Fruit fly (Drosophila melanogaster) whole organism, embryonic: ENCODE data around the gene UbcE2H.

ENCODE experiments used
- Ada2b ChIP-seq: fragments of 200-800 bp; sonication (Bioruptor generic); IDR thresholded peaks from 2 replicates; pipeline ENCODE4 v1.3.6; 2022; ENCODE audit warnings: missing biosample characterization, missing genetic modification characterization
- Antp ChIP-seq: fragments of 200-800 bp; sonication (Bioruptor generic); optimal IDR thresholded peaks from 3 replicates; lab custom pipeline; 2016; ENCODE audit warnings: missing biosample characterization, missing genetic modification characterization
- CG10431 ChIP-seq: fragments of 200-800 bp; sonication (Bioruptor generic); optimal IDR thresholded peaks from 3 replicates; lab custom pipeline; 2018; ENCODE audit warnings: missing biosample characterization, mild to moderate bottlenecking, missing genetic modification characterization
- CG11247 ChIP-seq: fragments of 200-800 bp; sonication (Bioruptor generic); IDR thresholded peaks from 2 replicates; pipeline ENCODE4 v1.3.6; 2022; ENCODE audit warnings: missing biosample characterization, missing genetic modification characterization
- CG11456 ChIP-seq: fragments of 200-800 bp; sonication (Bioruptor generic); IDR thresholded peaks from 3 replicates; pipeline ENCODE4 v1.3.6; 2022; ENCODE audit warnings: missing biosample characterization, missing genetic modification characterization
- CG12104 ChIP-seq: fragments of 200-800 bp; sonication (Bioruptor generic); optimal IDR thresholded peaks from 3 replicates; lab custom pipeline; 2016; ENCODE audit warnings: missing biosample characterization, missing genetic modification characterization
- CG12155 ChIP-seq: fragments of 200-800 bp; sonication (Bioruptor generic); optimal IDR thresholded peaks from 3 replicates; lab custom pipeline; 2016; ENCODE audit warnings: missing biosample characterization, missing genetic modification characterization
- CG12236 ChIP-seq: fragments of 200-800 bp; sonication (Bioruptor generic); optimal IDR thresholded peaks from 2 replicates; lab custom pipeline; 2016; ENCODE audit warnings: missing biosample characterization, missing genetic modification characterization
- CG12299 ChIP-seq: fragments of 200-800 bp; sonication (Bioruptor generic); optimal IDR thresholded peaks from 2 replicates; lab custom pipeline; 2018; ENCODE audit warnings: missing biosample characterization, mild to moderate bottlenecking, missing genetic modification characterization
- CG14710 ChIP-seq: fragments of 200-800 bp; sonication (Bioruptor generic); optimal IDR thresholded peaks from 3 replicates; lab custom pipeline; 2019; ENCODE audit warnings: missing biosample characterization, mild to moderate bottlenecking, missing genetic modification characterization, moderate library complexity
- CG15696 ChIP-seq: fragments of 200-800 bp; sonication (Bioruptor generic); optimal IDR thresholded peaks from 2 replicates; lab custom pipeline; 2019; ENCODE audit warnings: missing biosample characterization, mild to moderate bottlenecking, missing genetic modification characterization, moderate library complexity
- CG17186 ChIP-seq: fragments of 200-800 bp; sonication (Bioruptor generic); optimal IDR thresholded peaks from 3 replicates; lab custom pipeline; 2017; ENCODE audit warnings: missing biosample characterization, missing genetic modification reagents, missing genetic modification characterization
- CG17328 ChIP-seq: fragments of 200-800 bp; sonication (Bioruptor generic); IDR thresholded peaks from 2 replicates; pipeline ENCODE4 v1.3.6; 2022; ENCODE audit warnings: missing biosample characterization, missing genetic modification characterization
- CG18011 ChIP-seq: fragments of 200-800 bp; sonication (Bioruptor generic); optimal IDR thresholded peaks from 2 replicates; lab custom pipeline; 2017; ENCODE audit warnings: missing biosample characterization, missing genetic modification characterization, mild to moderate bottlenecking, moderate library complexity, missing genotype
- CG32532 ChIP-seq: fragments of 200-800 bp; sonication (Bioruptor generic); IDR thresholded peaks from 2 replicates; pipeline ENCODE4 v1.3.6; 2022; ENCODE audit warnings: missing biosample characterization, missing genetic modification characterization
- CG32772 ChIP-seq: fragments of 200-800 bp; sonication (Bioruptor generic); IDR thresholded peaks from 2 replicates; pipeline ENCODE4 v1.3.6; 2022; ENCODE audit warnings: missing biosample characterization, missing genetic modification characterization
- CG42726 ChIP-seq: fragments of 200-800 bp; sonication (Bioruptor generic); IDR thresholded peaks from 2 replicates; pipeline ENCODE4 v1.3.6; 2022; ENCODE audit warnings: missing biosample characterization, missing genetic modification characterization; ENCODE audit not compliant: partially characterized antibody
- CG7745 ChIP-seq: fragments of 200-800 bp; sonication (Bioruptor generic); optimal IDR thresholded peaks from 2 replicates; lab custom pipeline; 2018; ENCODE audit warnings: missing biosample characterization, mild to moderate bottlenecking, missing genetic modification characterization, moderate library complexity
- CG7839 ChIP-seq: fragments of 200-800 bp; sonication (Bioruptor generic); optimal IDR thresholded peaks from 3 replicates; lab custom pipeline; 2018; ENCODE audit warnings: missing biosample characterization, mild to moderate bottlenecking, missing genetic modification characterization, moderate library complexity
- CG8089 ChIP-seq: fragments of 200-800 bp; sonication (Bioruptor generic); optimal IDR thresholded peaks from 3 replicates; lab custom pipeline; 2016; ENCODE audit warnings: missing biosample characterization, missing genetic modification characterization
- CG9797 ChIP-seq: fragments of 200-800 bp; sonication (Bioruptor generic); optimal IDR thresholded peaks from 3 replicates; lab custom pipeline; 2018; ENCODE audit warnings: missing biosample characterization, mild to moderate bottlenecking, missing genetic modification characterization
- CG9876 ChIP-seq: fragments of 200-800 bp; sonication (Bioruptor generic); optimal IDR thresholded peaks from 2 replicates; lab custom pipeline; 2016; ENCODE audit warnings: missing biosample characterization, missing genetic modification characterization
- Chrac-16 ChIP-seq: fragments of 200-800 bp; sonication (Bioruptor generic); optimal IDR thresholded peaks from 3 replicates; lab custom pipeline; 2016; ENCODE audit warnings: missing biosample characterization, missing genetic modification characterization
- Dip3 ChIP-seq: fragments of 200-800 bp; sonication (Bioruptor generic); optimal IDR thresholded peaks from 3 replicates; lab custom pipeline; 2016; ENCODE audit warnings: missing biosample characterization, missing genetic modification characterization
- HLH3B ChIP-seq: fragments of 200-800 bp; sonication (Bioruptor generic); IDR thresholded peaks from 2 replicates; pipeline ENCODE4 v1.3.6; 2022; ENCODE audit warnings: missing biosample characterization, missing genetic modification characterization
- NC2β ChIP-seq: fragments of 200-800 bp; sonication (Bioruptor generic); optimal IDR thresholded peaks from 2 replicates; lab custom pipeline; 2016; ENCODE audit warnings: missing biosample characterization, missing genetic modification characterization
- Poxn ChIP-seq: fragments of 200-800 bp; sonication (Bioruptor generic); IDR thresholded peaks from 2 replicates; pipeline ENCODE4 v1.3.6; 2022; ENCODE audit warnings: missing biosample characterization, missing genetic modification characterization
- Rfx ChIP-seq: fragments of 200-800 bp; sonication (Bioruptor generic); IDR thresholded peaks from 2 replicates; pipeline ENCODE4 v1.3.6; 2022; ENCODE audit warnings: missing biosample characterization, missing genetic modification characterization
- Sox100B ChIP-seq: fragments of 200-800 bp; sonication (Bioruptor generic); optimal IDR thresholded peaks from 3 replicates; lab custom pipeline; 2018; ENCODE audit warnings: missing biosample characterization, mild to moderate bottlenecking, missing genetic modification characterization
- Taf1 ChIP-seq: fragments of 200-800 bp; sonication (Bioruptor generic); IDR thresholded peaks from 2 replicates; pipeline ENCODE4 v1.3.6; 2022; ENCODE audit warnings: missing biosample characterization, missing genetic modification characterization
- Xrp1 ChIP-seq: fragments of 200-800 bp; sonication (Bioruptor generic); IDR thresholded peaks from 2 replicates; pipeline ENCODE4 v1.3.6; 2022; ENCODE audit warnings: missing biosample characterization, missing genetic modification characterization
- al ChIP-seq: fragments of 200-800 bp; sonication (Bioruptor generic); IDR thresholded peaks from 2 replicates; pipeline ENCODE4 v1.3.6; 2022; ENCODE audit warnings: missing biosample characterization, missing genetic modification characterization
- amos ChIP-seq: fragments of 200-800 bp; sonication (Bioruptor generic); IDR thresholded peaks from 2 replicates; pipeline ENCODE4 v1.3.6; 2022; ENCODE audit warnings: missing biosample characterization, missing genetic modification characterization; ENCODE audit not compliant: partially characterized antibody
- chif ChIP-seq, 2 experiments: fragments of 200-800 bp; sonication (Bioruptor generic); optimal IDR thresholded peaks; 3 replicates each; lab custom pipeline; 2016; ENCODE audit warnings: missing biosample characterization in 2 of 2, missing genetic modification characterization in 2 of 2
- da ChIP-seq: fragments of 200-800 bp; sonication (Bioruptor generic); optimal IDR thresholded peaks from 2 replicates; lab custom pipeline; 2016; ENCODE audit warnings: missing biosample characterization, missing genetic modification characterization
- dati ChIP-seq: fragments of 200-800 bp; sonication (Bioruptor generic); IDR thresholded peaks from 2 replicates; pipeline ENCODE4 v1.3.6; 2022; ENCODE audit warnings: missing biosample characterization, missing genetic modification characterization
- ewg ChIP-seq: fragments of 200-800 bp; sonication (Bioruptor generic); optimal IDR thresholded peaks from 3 replicates; lab custom pipeline; 2017; ENCODE audit warnings: mild to moderate bottlenecking, missing biosample characterization, missing genetic modification reagents, missing genetic modification characterization
- fru ChIP-seq: fragments of >200 bp; optimal IDR thresholded peaks from 2 replicates; lab custom pipeline; 2017
- hkb ChIP-seq, 2 experiments: fragments of 200-800 bp in 1 of 2; fragments of >200 bp in 1 of 2; sonication (Bioruptor generic) in 1 of 2; IDR thresholded peaks in 1 of 2; optimal IDR thresholded peaks in 1 of 2; 2 replicates each; pipeline versions ENCODE4 v1.3.6 to Lab custom; 2017 to 2022; ENCODE audit warnings: missing biosample characterization in 1 of 2, missing genetic modification characterization in 1 of 2
- klu ChIP-seq: fragments of 200-800 bp; sonication (Bioruptor generic); IDR thresholded peaks from 2 replicates; pipeline ENCODE4 v1.3.6; 2022; ENCODE audit warnings: missing biosample characterization, missing genetic modification characterization
- lola ChIP-seq, 3 experiments: fragments of >200 bp in 2 of 3; fragments of 200-800 bp in 1 of 3; sonication (Bioruptor generic) in 1 of 3; optimal IDR thresholded peaks; 2 replicates each; lab custom pipeline; 2017 to 2019; ENCODE audit warnings: missing biosample characterization in 3 of 3, missing genetic modification characterization in 3 of 3, mild to moderate bottlenecking in 1 of 3, moderate library complexity in 1 of 3
- lov ChIP-seq, 2 experiments: fragments of 200-800 bp in 1 of 2; fragments of >200 bp in 1 of 2; sonication (Bioruptor generic) in 1 of 2; IDR thresholded peaks in 1 of 2; optimal IDR thresholded peaks in 1 of 2; 2 replicates in 1 of 2; 3 replicates in 1 of 2; pipeline versions ENCODE4 v1.3.6 to Lab custom; 2017 to 2022; ENCODE audit warnings: missing biosample characterization in 1 of 2, missing genetic modification characterization in 1 of 2
- nau ChIP-seq: fragments of 200-800 bp; sonication (Bioruptor generic); optimal IDR thresholded peaks from 3 replicates; lab custom pipeline; 2017; ENCODE audit warnings: missing biosample characterization, mild to moderate bottlenecking, missing genetic modification characterization, missing genetic modification reagents
- oc ChIP-seq: fragments of 200-800 bp; sonication (Bioruptor generic); optimal IDR thresholded peaks from 2 replicates; lab custom pipeline; 2018; ENCODE audit warnings: missing biosample characterization, mild to moderate bottlenecking, missing genetic modification characterization, moderate library complexity
- otp ChIP-seq: fragments of 200-800 bp; sonication (Bioruptor generic); IDR thresholded peaks from 3 replicates; pipeline ENCODE4, ENCODE4 v1.3.6; 2022; ENCODE audit warnings: missing biosample characterization, missing genetic modification characterization
- psq ChIP-seq: fragments of 200-800 bp; sonication (Bioruptor generic); optimal IDR thresholded peaks from 2 replicates; lab custom pipeline; 2017; ENCODE audit warnings: missing biosample characterization, missing genetic modification characterization
- sqz ChIP-seq: fragments of 200-800 bp; sonication (Bioruptor generic); optimal IDR thresholded peaks from 3 replicates; lab custom pipeline; 2018; ENCODE audit warnings: missing biosample characterization, mild to moderate bottlenecking, missing genetic modification characterization
- tll ChIP-seq, 2 experiments: fragments of 200-800 bp in 1 of 2; fragments of >200 bp in 1 of 2; sonication (Bioruptor generic) in 1 of 2; optimal IDR thresholded peaks; 2 replicates each; lab custom pipeline; 2017 to 2019; ENCODE audit warnings: missing biosample characterization in 2 of 2, missing genetic modification characterization in 2 of 2, mild to moderate bottlenecking in 1 of 2, moderate library complexity in 1 of 2
- twi ChIP-seq: fragments of 200-800 bp; optimal IDR thresholded peaks from 2 replicates; lab custom pipeline; 2019; ENCODE audit warnings: missing biosample characterization, mild to moderate bottlenecking, missing genetic modification characterization, moderate library complexity

Gene UbcE2H

DNA sequence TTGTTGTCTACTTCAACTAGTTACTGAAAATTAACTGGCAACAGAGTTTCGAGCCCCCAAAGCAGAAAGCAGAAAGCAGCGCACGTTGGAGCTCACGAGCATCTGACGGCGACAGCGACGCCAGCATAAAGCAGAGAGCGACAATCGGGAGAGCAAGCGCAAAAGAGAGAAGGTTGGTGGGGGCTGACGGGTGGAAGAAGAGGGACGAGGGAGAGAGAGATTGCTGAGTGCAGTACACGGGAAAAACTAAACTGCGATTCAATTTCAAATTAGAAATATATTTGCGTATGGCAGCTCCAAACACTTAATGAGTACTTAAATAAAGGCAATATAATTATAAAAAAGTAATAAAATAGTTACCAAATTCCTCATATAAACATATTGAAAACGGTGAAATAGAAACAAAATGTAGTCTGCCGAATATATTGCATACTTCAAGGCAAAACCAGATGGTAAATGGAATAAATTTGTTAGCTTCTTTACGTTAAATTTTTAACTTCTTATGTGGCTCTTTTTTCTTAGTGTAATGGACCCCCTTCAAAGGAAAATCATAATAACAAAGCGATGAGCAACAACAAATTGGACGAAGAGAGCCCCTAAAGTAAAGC lies 1.7 kb downstream of the UbcE2H start (continued):
- TF ChIP-seq ewg (GFP tag; lab: Kevin White, UChicago) (peak; percentile 90), CG12236 (GFP tag; lab: Kevin White, UChicago) (peak; percentile 61), chif (GFP tag; optimal IDR thresholded peaks at IDR 0.05; lab: Kevin White, UChicago) (peak; percentile 67 to 86), otp (GFP tag; lab: Robert Waterston, UW) (peak; percentile 65; the same call in 2 of the 3 replicates), CG7745 (no peak), CG32772 (peak; percentile 85), lov (optimal IDR thresholded peaks at IDR 0.05; lab: Kevin White, UChicago) (no peak), lov (GFP tag; IDR thresholded peaks at IDR 0.05; lab: Robert Waterston, UW) (peak; percentile 75; the same call in 2 of the 3 replicates), CG12104 (GFP tag; lab: Kevin White, UChicago) (peak; percentile 95), CG9797 (GFP tag; lab: Kevin White, UChicago) (peak; percentile 28), Rfx (peak; percentile 94), al (GFP tag; lab: Robert Waterston, UW) (peak; percentile 87), oc (peak; percentile 92), CG17186 (GFP tag; lab: Kevin White, UChicago) (peak; percentile 52), hkb (optimal IDR thresholded peaks at IDR 0.05; lab: Kevin White, UChicago) (no peak), hkb (GFP tag; IDR thresholded peaks at IDR 0.05; lab: Robert Waterston, UW) (peak; percentile 95), Chrac-16 (GFP tag; lab: Kevin White, UChicago) (peak; percentile 92), twi (tag; lab: Kevin White, UChicago) (peak; percentile 90), CG11456 (peak; percentile 88), CG12299 (peak; percentile 95), Xrp1 (GFP tag; lab: Robert Waterston, UW) (peak; percentile 93), fru (lab: Kevin White, UChicago) (no peak), CG32532 (GFP tag; lab: Robert Waterston, UW) (peak; percentile 91), NC2β (peak; percentile 68), amos (no peak), Sox100B (GFP tag; lab: Kevin White, UChicago) (peak; percentile 97), CG11247 (GFP tag; lab: Robert Waterston, UW) (peak; percentile 86), CG12155 (GFP tag; lab: Kevin White, UChicago) (peak; percentile 86), CG14710 (tag; lab: Kevin White, UChicago) (peak; percentile 92), HLH3B (peak; percentile 89), da (GFP tag; lab: Kevin White, UChicago) (peak; percentile 33), dati (peak; percentile 67), CG15696 (tag; lab: Kevin White, UChicago) (peak; percentile 81), Ada2b (GFP tag; lab: Robert Waterston, UW) (peak; percentile 86), CG9876 (GFP tag; lab: Kevin White, UChicago) (peak; percentile 25), CG42726 (GFP tag; lab: Robert Waterston, UW) (no peak), tll (GFP tag; optimal IDR thresholded peaks at IDR 0.05; lab: Kevin White, UChicago) (no peak), CG17328 (GFP tag; lab: Robert Waterston, UW) (peak; percentile 81), Antp (peak; percentile 70), lola (GFP tag; optimal IDR thresholded peaks at IDR 0.05; lab: Kevin White, UChicago) (peak in 1 of 3 experiments; percentile 90), CG8089 (peak; percentile 55), CG10431 (GFP tag; lab: Kevin White, UChicago) (peak; percentile 91), psq (GFP tag; lab: Kevin White, UChicago) (peak; percentile 87), Taf1 (GFP tag; lab: Robert Waterston, UW) (peak; percentile 88), sqz (GFP tag; lab: Kevin White, UChicago) (peak; percentile 95), Poxn (GFP tag; lab: Robert Waterston, UW) (peak; percentile 59), nau (peak; percentile 91), CG18011 (GFP tag; lab: Kevin White, UChicago) (peak; percentile 82), klu (GFP tag; lab: Robert Waterston, UW) (peak; percentile 88), CG7839 (tag; lab: Kevin White, UChicago) (peak; percentile 97), Dip3 (GFP tag; lab: Kevin White, UChicago) (peak; percentile 69)
